Fruit fly (Drosophila melanogaster): ENCODE measurements around the gene CG9452.
A peak's percentile ranks its signal among the peaks of the same experiment; 100 is the strongest.

CG9452 gene

DNA sequence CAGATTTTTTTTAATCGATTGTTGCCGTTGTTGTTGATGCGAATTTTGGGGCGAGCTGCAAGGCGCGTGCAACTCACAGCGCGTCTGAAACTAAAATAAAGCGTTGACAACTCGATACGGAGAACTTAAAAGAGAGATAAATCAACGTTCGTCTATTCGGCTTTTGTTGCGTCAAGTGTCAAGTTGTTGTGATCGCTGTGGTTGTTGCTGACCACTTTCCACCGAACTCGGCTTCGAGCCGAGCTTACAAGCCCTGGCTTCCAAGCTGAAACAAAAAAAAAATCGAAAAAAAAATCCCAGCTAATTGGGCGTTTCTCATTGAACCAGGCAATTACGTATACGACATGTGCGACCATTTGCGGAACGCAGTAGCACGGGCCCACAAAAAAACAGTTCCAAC is at the start of gene CG9452:
Gene CG9452 (minus strand): TSS at position 101 of the 400 bp plus-strand sequence.
- no peak for TF ChIP-seq CG14655 (GFP tag; optimal IDR thresholded peaks at IDR 0.05)
- TF ChIP-seq D1 (tag; optimal IDR thresholded peaks at IDR 0.05): no peak
- TF ChIP-seq CG4496 (GFP tag; IDR thresholded peaks at IDR 0.05): no peak
- no peak for TF ChIP-seq rn (GFP tag; IDR thresholded peaks at IDR 0.05)
- TF ChIP-seq Ets98B (GFP tag; IDR thresholded peaks at IDR 0.05): no peak
- no peak for TF ChIP-seq CG10348 (GFP tag; IDR thresholded peaks at IDR 0.05)
- TF ChIP-seq Snoo (tag; optimal IDR thresholded peaks at IDR 0.05): no peak
- no peak for TF ChIP-seq Pif1A (GFP tag; optimal IDR thresholded peaks at IDR 0.05)
- no peak for TF ChIP-seq CG13204 (GFP tag; optimal IDR thresholded peaks at IDR 0.05)

DNA sequence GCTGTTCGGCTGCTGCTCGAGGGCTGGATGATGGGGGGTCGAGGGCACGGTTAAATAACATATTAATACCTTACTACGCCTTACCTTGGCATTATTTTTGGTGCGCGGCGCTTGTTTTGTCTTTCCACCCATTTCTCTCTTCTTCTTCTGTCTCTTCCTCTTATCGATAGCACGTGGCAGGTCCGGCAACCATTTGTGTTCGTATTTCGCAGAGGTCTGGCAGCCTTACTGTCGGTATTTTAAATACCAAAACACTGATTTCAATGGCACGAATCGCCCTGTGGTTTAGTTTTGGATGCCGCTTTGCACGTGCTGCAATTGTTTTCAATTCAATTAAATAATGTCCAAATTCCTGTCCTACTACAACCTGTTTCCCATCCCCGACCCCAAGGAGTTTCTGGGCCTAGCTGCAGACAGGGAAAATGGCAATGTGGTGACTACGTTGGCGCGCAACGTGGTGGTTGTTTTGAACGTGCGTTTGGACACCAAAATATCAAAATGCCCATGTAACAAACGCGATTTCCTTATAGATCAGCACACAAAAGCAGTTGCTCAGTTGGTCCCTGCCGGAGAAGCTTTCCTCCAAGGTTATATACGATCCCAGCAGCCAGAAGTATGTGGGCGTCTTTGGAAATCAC is 48.6 kb upstream of the CG9452 start, which contains the start of the genes Ltn1 and CG9300:
Gene Ltn1 (minus strand): TSS at position 155 of the 638 bp plus-strand sequence.
Gene CG9300 (plus strand): TSS at position 285 of the 638 bp plus-strand sequence.
- TF ChIP-seq fd96Ca (GFP tag; IDR thresholded peaks at IDR 0.05) (no peak), EcR (GFP tag; optimal IDR thresholded peaks at IDR 0.05) (no peak), Ets98B (GFP tag; IDR thresholded peaks at IDR 0.05) (peak; percentile 17; the same call in 1 of the 2 replicates), Snoo (tag; optimal IDR thresholded peaks at IDR 0.05) (no peak), CG10348 (GFP tag; IDR thresholded peaks at IDR 0.05) (no peak), CG4496 (GFP tag; IDR thresholded peaks at IDR 0.05) (0 out of 3 replicates have a peak, but pooled peaks have one; percentile 11), rn (GFP tag; IDR thresholded peaks at IDR 0.05) (no peak), CG32121 (GFP tag; IDR thresholded peaks at IDR 0.05) (peak; percentile 31; the same call in 1 of the 2 replicates)

DNA sequence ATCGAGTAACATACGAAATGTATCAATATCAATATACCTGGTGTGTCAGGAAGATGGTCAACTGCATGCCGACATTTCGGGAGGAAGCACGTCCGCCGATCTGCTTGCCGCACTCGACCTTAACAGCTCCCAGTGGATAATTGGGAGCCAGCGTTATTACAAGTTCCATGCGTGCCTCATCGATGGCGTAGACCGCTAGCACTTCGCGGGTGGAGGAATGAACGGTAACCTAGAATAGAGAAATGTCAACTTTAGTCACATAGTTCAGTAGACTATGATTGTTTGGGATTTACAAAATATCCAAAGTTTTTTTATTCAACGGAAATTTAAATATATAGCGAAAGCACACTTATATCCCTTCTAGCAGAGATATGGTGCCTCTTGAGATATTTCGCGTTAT is 41.1 kb upstream of the CG9452 start, which contains the start of the genes CG46435 and Rcd7:
Gene CG46435 (plus strand): TSS at position 301 of the 400 bp plus-strand sequence.
Gene Rcd7 (plus strand): TSS at position 301 of the 400 bp plus-strand sequence.
- TF ChIP-seq gl (tag; optimal IDR thresholded peaks at IDR 0.05): no peak
- TF ChIP-seq Pif1B (GFP tag; optimal IDR thresholded peaks at IDR 0.05): no peak
- no peak for TF ChIP-seq CG9948 (tag; optimal IDR thresholded peaks at IDR 0.05)
- no peak for TF ChIP-seq CG17806 (tag; optimal IDR thresholded peaks at IDR 0.05)
- TF ChIP-seq CG34367 (tag; optimal IDR thresholded peaks at IDR 0.05): no peak
- no peak for TF ChIP-seq Snoo (tag; optimal IDR thresholded peaks at IDR 0.05)
- TF ChIP-seq CG14655 (GFP tag; optimal IDR thresholded peaks at IDR 0.05): no peak
- no peak for TF ChIP-seq EcR (GFP tag; optimal IDR thresholded peaks at IDR 0.05)
- TF ChIP-seq Ets98B (GFP tag; IDR thresholded peaks at IDR 0.05): no peak
- TF ChIP-seq CG13204 (GFP tag; optimal IDR thresholded peaks at IDR 0.05): no peak
- no peak for TF ChIP-seq CG8301 (tag; optimal IDR thresholded peaks at IDR 0.05)
- no peak for TF ChIP-seq Pif1A (GFP tag; optimal IDR thresholded peaks at IDR 0.05)
- no peak for TF ChIP-seq CG4496 (GFP tag; IDR thresholded peaks at IDR 0.05)
- TF ChIP-seq CG32121 (GFP tag; IDR thresholded peaks at IDR 0.05): no peak
- TF ChIP-seq CG12605 (GFP tag; IDR thresholded peaks at IDR 0.05): no peak
- TF ChIP-seq CG10348 (GFP tag; IDR thresholded peaks at IDR 0.05): no peak

DNA sequence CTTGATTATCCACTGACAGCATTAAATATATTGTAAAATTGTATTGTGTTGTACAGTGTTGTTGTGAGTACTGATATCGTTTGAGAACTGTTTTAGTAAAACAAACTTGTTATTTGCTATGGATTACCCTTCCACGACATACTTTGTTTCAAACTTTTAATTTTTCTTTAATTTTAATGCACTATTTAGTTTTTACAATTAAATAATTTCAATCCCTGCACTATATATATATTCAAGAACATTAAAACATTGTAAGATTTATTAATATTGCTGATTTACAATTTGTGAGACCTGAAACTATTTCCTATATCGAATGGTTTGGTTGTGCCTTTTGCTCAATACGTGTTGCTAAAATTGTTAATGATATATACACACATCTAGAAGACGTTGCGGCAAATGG is 40.4 kb upstream of the CG9452 start, which contains the start of the genes CG46434 and Dred:
Gene CG46434 (minus strand): TSS at position 101 of the 400 bp plus-strand sequence.
Gene Dred (minus strand): TSS at position 101 of the 400 bp plus-strand sequence.
- TF ChIP-seq CG15710 (tag; optimal IDR thresholded peaks at IDR 0.05) (no peak), CG12605 (GFP tag; IDR thresholded peaks at IDR 0.05) (no peak), Ets98B (GFP tag; IDR thresholded peaks at IDR 0.05) (no peak)

DNA sequence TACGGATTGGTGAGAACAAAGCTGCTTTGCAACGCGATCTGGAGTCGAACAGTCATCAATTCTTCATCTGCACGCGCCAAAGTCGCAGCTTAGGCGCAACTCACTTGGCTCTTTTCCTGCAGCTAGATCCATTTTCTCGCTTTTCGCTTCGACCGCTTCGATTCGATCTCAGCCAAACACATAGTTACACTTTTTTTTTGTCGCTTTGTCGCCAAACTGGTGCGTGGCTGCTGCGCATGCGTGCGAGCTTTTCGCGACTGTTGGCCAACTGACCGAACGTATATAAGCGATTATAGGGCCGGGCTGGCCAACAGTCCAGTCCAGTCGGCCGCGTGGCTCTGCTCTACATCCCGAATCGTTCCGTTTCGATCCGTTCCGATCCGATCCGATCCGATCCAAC is 28.8 kb upstream of the CG9452 start, which contains the start of gene Cpr76Bd:
Gene Cpr76Bd (plus strand): TSS at position 301 of the 400 bp plus-strand sequence.
- TF ChIP-seq CG13204 (GFP tag; optimal IDR thresholded peaks at IDR 0.05): no peak
- TF ChIP-seq fd96Ca (GFP tag; IDR thresholded peaks at IDR 0.05): no peak
- 0 out of 3 replicates have a peak, but pooled peaks have one; percentile 19 for TF ChIP-seq CG4496 (GFP tag; IDR thresholded peaks at IDR 0.05)
- TF ChIP-seq rn (GFP tag; IDR thresholded peaks at IDR 0.05): no peak
- TF ChIP-seq Pif1A (GFP tag; optimal IDR thresholded peaks at IDR 0.05): no peak
- TF ChIP-seq Pif1B (GFP tag; optimal IDR thresholded peaks at IDR 0.05): no peak

DNA sequence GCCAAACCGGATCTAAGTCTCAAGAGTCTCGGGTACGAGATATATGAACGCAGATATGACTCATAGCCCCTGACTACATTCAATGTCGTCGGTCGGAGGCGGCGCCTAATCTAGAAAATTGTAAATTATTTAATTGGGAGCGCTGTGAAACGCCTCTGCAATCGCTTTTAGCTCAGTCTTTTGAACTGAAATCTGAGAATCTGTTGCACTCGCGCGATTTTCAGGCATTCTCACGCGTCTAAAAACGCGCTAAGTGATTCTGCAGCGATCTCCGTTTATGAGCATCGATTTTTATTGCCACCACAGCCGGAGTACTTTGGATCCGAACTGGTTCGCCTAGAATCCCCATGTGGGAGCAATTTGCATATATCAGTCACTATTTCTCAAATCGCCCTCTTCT is 24.9 kb upstream of the CG9452 start:
- TF ChIP-seq rn (GFP tag; IDR thresholded peaks at IDR 0.05): no peak
- TF ChIP-seq CG14655 (GFP tag; optimal IDR thresholded peaks at IDR 0.05): no peak
- TF ChIP-seq CG32121 (GFP tag; IDR thresholded peaks at IDR 0.05): no peak
- TF ChIP-seq CG13204 (GFP tag; optimal IDR thresholded peaks at IDR 0.05): no peak
- TF ChIP-seq gl (tag; optimal IDR thresholded peaks at IDR 0.05): no peak
- TF ChIP-seq Ets98B (GFP tag; IDR thresholded peaks at IDR 0.05): no peak
- TF ChIP-seq Snoo (tag; optimal IDR thresholded peaks at IDR 0.05): no peak
- TF ChIP-seq Pif1A (GFP tag; optimal IDR thresholded peaks at IDR 0.05): no peak
- no peak for TF ChIP-seq CG12605 (GFP tag; IDR thresholded peaks at IDR 0.05)
- TF ChIP-seq CG9948 (tag; optimal IDR thresholded peaks at IDR 0.05): no peak
- no peak for TF ChIP-seq Pif1B (GFP tag; optimal IDR thresholded peaks at IDR 0.05)
- no peak for TF ChIP-seq CG8301 (tag; optimal IDR thresholded peaks at IDR 0.05)
- no peak for TF ChIP-seq CG10348 (GFP tag; IDR thresholded peaks at IDR 0.05)
- no peak for TF ChIP-seq CG34367 (tag; optimal IDR thresholded peaks at IDR 0.05)
- no peak for TF ChIP-seq D1 (tag; optimal IDR thresholded peaks at IDR 0.05)
- no peak for TF ChIP-seq CG8159 (tag; optimal IDR thresholded peaks at IDR 0.05)
- TF ChIP-seq EcR (GFP tag; optimal IDR thresholded peaks at IDR 0.05): no peak
- TF ChIP-seq CG17806 (tag; optimal IDR thresholded peaks at IDR 0.05): no peak
- TF ChIP-seq CG15710 (tag; optimal IDR thresholded peaks at IDR 0.05): no peak
- no peak for TF ChIP-seq fd96Ca (GFP tag; IDR thresholded peaks at IDR 0.05)
